Fruit fly (Drosophila melanogaster) whole organism, prepupa: ENCODE results near the gene CG15818.

Experiments
- CG10631 ChIP-seq: fragments of 200-800 bp; sonication (Bioruptor generic); optimal IDR thresholded peaks from 2 replicates; lab custom pipeline; 2016; ENCODE audit warnings: missing biosample characterization, missing genetic modification characterization
- CG10669 ChIP-seq: fragments of 200-800 bp; sonication (Bioruptor generic); optimal IDR thresholded peaks from 3 replicates; lab custom pipeline; 2018; ENCODE audit warnings: missing biosample characterization, mild to moderate bottlenecking, missing genetic modification characterization, moderate library complexity
- CG11902 ChIP-seq: fragments of 200-800 bp; sonication (Bioruptor generic); optimal IDR thresholded peaks from 3 replicates; lab custom pipeline; 2016; ENCODE audit warnings: missing biosample characterization, missing genetic modification characterization
- CG15336 ChIP-seq: fragments of 200-800 bp; sonication (Bioruptor generic); IDR thresholded peaks from 2 replicates; pipeline ENCODE4 v1.3.6; 2022; ENCODE audit warnings: missing biosample characterization, missing genetic modification characterization
- CG3032 ChIP-seq: fragments of 200-800 bp; optimal IDR thresholded peaks from 2 replicates; lab custom pipeline; 2019; ENCODE audit warnings: missing biosample characterization, mild to moderate bottlenecking, missing genetic modification characterization, moderate library complexity
- CG31627 ChIP-seq: fragments of 200-800 bp; sonication (Bioruptor generic); optimal IDR thresholded peaks from 3 replicates; lab custom pipeline; 2016; ENCODE audit warnings: missing biosample characterization, missing genetic modification characterization
- CG34406 ChIP-seq: fragments of 200-800 bp; sonication (Bioruptor generic); optimal IDR thresholded peaks from 3 replicates; lab custom pipeline; 2016; ENCODE audit warnings: missing biosample characterization, missing genetic modification characterization
- CG6163 ChIP-seq: fragments of 200-800 bp; sonication (Bioruptor generic); IDR thresholded peaks from 3 replicates; pipeline ENCODE4 v1.3.6; 2022; ENCODE audit warnings: missing biosample characterization, missing genetic modification characterization
- CG6276 ChIP-seq: fragments of 200-800 bp; sonication (Bioruptor generic); optimal IDR thresholded peaks from 2 replicates; lab custom pipeline; 2017; ENCODE audit warnings: missing biosample characterization, mild to moderate bottlenecking, missing genetic modification characterization
- CG6792 ChIP-seq: fragments of 200-800 bp; sonication (Bioruptor generic); optimal IDR thresholded peaks from 3 replicates; lab custom pipeline; 2016; ENCODE audit warnings: missing biosample characterization, missing genetic modification characterization
- CG6808 ChIP-seq: fragments of 200-800 bp; sonication (Bioruptor generic); optimal IDR thresholded peaks from 3 replicates; lab custom pipeline; 2017; ENCODE audit warnings: missing biosample characterization, missing genetic modification characterization, mild to moderate bottlenecking, moderate library complexity, missing genetic modification reagents
- CG6854 ChIP-seq: fragments of 200-800 bp; sonication (Bioruptor generic); optimal IDR thresholded peaks from 2 replicates; lab custom pipeline; 2017; ENCODE audit warnings: missing biosample characterization, mild to moderate bottlenecking, missing genetic modification characterization
- CG7368 ChIP-seq: fragments of 200-800 bp; sonication (Bioruptor generic); optimal IDR thresholded peaks from 3 replicates; lab custom pipeline; 2016; ENCODE audit warnings: missing biosample characterization, missing genetic modification characterization
- CG8119 ChIP-seq: fragments of 200-800 bp; sonication (Bioruptor generic); IDR thresholded peaks from 3 replicates; pipeline ENCODE4 v1.3.6; 2022; ENCODE audit warnings: missing biosample characterization, missing genetic modification characterization
- CG8319 ChIP-seq: fragments of 200-800 bp; sonication (Bioruptor generic); optimal IDR thresholded peaks from 3 replicates; lab custom pipeline; 2016; ENCODE audit warnings: missing biosample characterization, missing genetic modification characterization
- CG8632 ChIP-seq: fragments of 200-800 bp; sonication (Bioruptor generic); optimal IDR thresholded peaks from 3 replicates; lab custom pipeline; 2016; ENCODE audit warnings: missing biosample characterization, missing genetic modification characterization
- CG9139 ChIP-seq: fragments of 200-800 bp; sonication (Bioruptor generic); optimal IDR thresholded peaks from 3 replicates; lab custom pipeline; 2017; ENCODE audit warnings: missing biosample characterization, mild to moderate bottlenecking, missing genetic modification characterization
- Eip93F ChIP-seq: fragments of 200-800 bp; sonication (Bioruptor generic); optimal IDR thresholded peaks from 2 replicates; lab custom pipeline; 2016; ENCODE audit warnings: missing biosample characterization, mild to moderate bottlenecking, missing genetic modification characterization
- Ets21C ChIP-seq: fragments of 200-800 bp; sonication (Bioruptor generic); optimal IDR thresholded peaks from 3 replicates; lab custom pipeline; 2016; ENCODE audit warnings: missing biosample characterization, missing genetic modification characterization
- Ets96B ChIP-seq: fragments of 200-800 bp; optimal IDR thresholded peaks from 2 replicates; lab custom pipeline; 2019; ENCODE audit warnings: missing biosample characterization, mild to moderate bottlenecking, missing genetic modification characterization, moderate library complexity
- Gug ChIP-seq: fragments of 200-800 bp; sonication (Bioruptor generic); IDR thresholded peaks from 2 replicates; pipeline ENCODE4 v1.3.6; 2022; ENCODE audit warnings: missing biosample characterization, missing genetic modification characterization
- Hr39 ChIP-seq: fragments of 200-800 bp; sonication (Bioruptor generic); optimal IDR thresholded peaks from 2 replicates; lab custom pipeline; 2016; ENCODE audit warnings: missing biosample characterization, missing genetic modification characterization
- Hr4 ChIP-seq: fragments of 200-800 bp; sonication (Bioruptor generic); optimal IDR thresholded peaks from 3 replicates; lab custom pipeline; 2016; ENCODE audit warnings: missing biosample characterization, missing genetic modification characterization
- Lpt ChIP-seq: fragments of 200-800 bp; sonication (Bioruptor generic); optimal IDR thresholded peaks from 3 replicates; lab custom pipeline; 2016; ENCODE audit warnings: missing biosample characterization, missing genetic modification characterization
- Met ChIP-seq: fragments of 200-800 bp; sonication (Bioruptor generic); optimal IDR thresholded peaks from 3 replicates; lab custom pipeline; 2016; ENCODE audit warnings: missing biosample characterization, missing genetic modification characterization
- OdsH ChIP-seq: fragments of 200-800 bp; sonication (Bioruptor generic); optimal IDR thresholded peaks from 3 replicates; lab custom pipeline; 2016; ENCODE audit warnings: missing biosample characterization, missing genetic modification characterization
- Smox ChIP-seq: fragments of 200-800 bp; sonication (Bioruptor generic); optimal IDR thresholded peaks from 3 replicates; lab custom pipeline; 2016; ENCODE audit warnings: missing biosample characterization, missing genetic modification characterization
- Sox102F ChIP-seq: fragments of 200-800 bp; sonication (Bioruptor generic); optimal IDR thresholded peaks from 2 replicates; lab custom pipeline; 2016; ENCODE audit warnings: missing biosample characterization, mild to moderate bottlenecking, missing genetic modification characterization
- Sox14 ChIP-seq: fragments of 200-800 bp; sonication (Bioruptor generic); optimal IDR thresholded peaks from 3 replicates; lab custom pipeline; 2016; ENCODE audit warnings: missing biosample characterization, missing genetic modification characterization
- Sox15 ChIP-seq: fragments of 200-800 bp; sonication (Bioruptor generic); optimal IDR thresholded peaks from 3 replicates; lab custom pipeline; 2016; ENCODE audit warnings: missing biosample characterization, missing genetic modification characterization
- achi ChIP-seq: fragments of 200-800 bp; sonication (Bioruptor generic); optimal IDR thresholded peaks from 3 replicates; lab custom pipeline; 2016; ENCODE audit warnings: missing biosample characterization, missing genetic modification characterization
- acj6 ChIP-seq: fragments of 200-800 bp; sonication (Bioruptor generic); optimal IDR thresholded peaks from 3 replicates; lab custom pipeline; 2016; ENCODE audit warnings: missing biosample characterization, missing genetic modification characterization
- dac ChIP-seq: fragments of 200-800 bp; sonication (Bioruptor generic); optimal IDR thresholded peaks from 2 replicates; lab custom pipeline; 2017; ENCODE audit warnings: missing biosample characterization, mild to moderate bottlenecking, missing genetic modification characterization
- dsx ChIP-seq: fragments of 200-800 bp; optimal IDR thresholded peaks from 3 replicates; lab custom pipeline; 2019; ENCODE audit warnings: missing biosample characterization, mild to moderate bottlenecking, missing genetic modification characterization, moderate library complexity; ENCODE audit not compliant: poor library complexity, severe bottlenecking
- eg ChIP-seq: fragments of 200-800 bp; sonication (Bioruptor generic); IDR thresholded peaks from 3 replicates; pipeline ENCODE4 v1.3.6; 2022; ENCODE audit warnings: missing biosample characterization, missing genetic modification characterization
- esn ChIP-seq: fragments of 200-800 bp; sonication (Bioruptor generic); optimal IDR thresholded peaks from 2 replicates; lab custom pipeline; 2016; ENCODE audit warnings: missing biosample characterization, mild to moderate bottlenecking, missing genetic modification characterization, moderate library complexity
- fd59A ChIP-seq: fragments of 200-800 bp; sonication (Bioruptor generic); optimal IDR thresholded peaks from 2 replicates; lab custom pipeline; 2017; ENCODE audit warnings: missing biosample characterization, mild to moderate bottlenecking, missing genetic modification characterization, missing genetic modification reagents
- fd85E ChIP-seq: fragments of 200-800 bp; sonication (Bioruptor generic); optimal IDR thresholded peaks from 3 replicates; lab custom pipeline; 2016; ENCODE audit warnings: missing biosample characterization, missing genetic modification characterization
- lz ChIP-seq: fragments of 200-800 bp; sonication (Bioruptor generic); optimal IDR thresholded peaks from 3 replicates; lab custom pipeline; 2016; ENCODE audit warnings: missing biosample characterization, missing genetic modification characterization
- net ChIP-seq: fragments of 200-800 bp; sonication (Bioruptor generic); optimal IDR thresholded peaks from 3 replicates; lab custom pipeline; 2016; ENCODE audit warnings: missing biosample characterization, missing genetic modification characterization
- pdm3 ChIP-seq: fragments of 200-800 bp; sonication (Bioruptor generic); optimal IDR thresholded peaks from 3 replicates; lab custom pipeline; 2016; ENCODE audit warnings: missing biosample characterization, missing genetic modification characterization
- spab ChIP-seq: fragments of 200-800 bp; sonication (Bioruptor generic); optimal IDR thresholded peaks from 2 replicates; lab custom pipeline; 2017; ENCODE audit warnings: missing biosample characterization, mild to moderate bottlenecking, missing genetic modification characterization, missing genetic modification reagents
- ss ChIP-seq, 2 experiments: fragments of 200-800 bp; sonication (Bioruptor generic); optimal IDR thresholded peaks; 2 replicates in 1 of 2; 3 replicates in 1 of 2; lab custom pipeline; 2017 to 2018; ENCODE audit warnings: mild to moderate bottlenecking in 2 of 2, missing biosample characterization in 2 of 2, missing genetic modification characterization in 2 of 2, moderate library complexity in 1 of 2

Gene CG15818

dm6 chr2L:7419408-7420304 lies 8.9 kb downstream of the CG15818 start (continued):
- TF ChIP-seq CG6854 (GFP tag; lab: Kevin White, UChicago): peak; percentile 31
- peak; percentile 65 for TF ChIP-seq CG6163 (GFP tag; lab: Robert Waterston, UW)
- peak; percentile 67 for TF ChIP-seq CG8119
- TF ChIP-seq ss (GFP tag; optimal IDR thresholded peaks at IDR 0.05; lab: Kevin White, UChicago): peak in 1 of 2 experiments; percentile 76
- no peak for TF ChIP-seq net
- peak; percentile 79 for TF ChIP-seq Sox102F (GFP tag; lab: Kevin White, UChicago)
- peak; percentile 70 for TF ChIP-seq CG34406 (GFP tag; lab: Kevin White, UChicago)
- no peak for TF ChIP-seq Gug (GFP tag; lab: Robert Waterston, UW)
- peak; percentile 44 for TF ChIP-seq fd59A (GFP tag; lab: Kevin White, UChicago)
- peak; percentile 85 for TF ChIP-seq lz
- TF ChIP-seq Lpt (GFP tag; lab: Kevin White, UChicago): no peak
- TF ChIP-seq dac (GFP tag; lab: Kevin White, UChicago): no peak
- peak; percentile 77 for TF ChIP-seq CG3032 (tag; lab: Kevin White, UChicago)
- TF ChIP-seq CG9139 (GFP tag; lab: Kevin White, UChicago): peak; percentile 50
- peak; percentile 69 for TF ChIP-seq Hr39
- TF ChIP-seq eg (GFP tag; lab: Robert Waterston, UW): peak; percentile 52; the same call in 1 of the 3 replicates
- peak; percentile 92 for TF ChIP-seq Met (GFP tag; lab: Kevin White, UChicago)
- peak; percentile 78 for TF ChIP-seq CG10631 (GFP tag; lab: Kevin White, UChicago)
- no peak for TF ChIP-seq Eip93F
- peak; percentile 30 for TF ChIP-seq acj6 (GFP tag; lab: Kevin White, UChicago)
- TF ChIP-seq, all 60 proteins: peak for 47

DNA sequence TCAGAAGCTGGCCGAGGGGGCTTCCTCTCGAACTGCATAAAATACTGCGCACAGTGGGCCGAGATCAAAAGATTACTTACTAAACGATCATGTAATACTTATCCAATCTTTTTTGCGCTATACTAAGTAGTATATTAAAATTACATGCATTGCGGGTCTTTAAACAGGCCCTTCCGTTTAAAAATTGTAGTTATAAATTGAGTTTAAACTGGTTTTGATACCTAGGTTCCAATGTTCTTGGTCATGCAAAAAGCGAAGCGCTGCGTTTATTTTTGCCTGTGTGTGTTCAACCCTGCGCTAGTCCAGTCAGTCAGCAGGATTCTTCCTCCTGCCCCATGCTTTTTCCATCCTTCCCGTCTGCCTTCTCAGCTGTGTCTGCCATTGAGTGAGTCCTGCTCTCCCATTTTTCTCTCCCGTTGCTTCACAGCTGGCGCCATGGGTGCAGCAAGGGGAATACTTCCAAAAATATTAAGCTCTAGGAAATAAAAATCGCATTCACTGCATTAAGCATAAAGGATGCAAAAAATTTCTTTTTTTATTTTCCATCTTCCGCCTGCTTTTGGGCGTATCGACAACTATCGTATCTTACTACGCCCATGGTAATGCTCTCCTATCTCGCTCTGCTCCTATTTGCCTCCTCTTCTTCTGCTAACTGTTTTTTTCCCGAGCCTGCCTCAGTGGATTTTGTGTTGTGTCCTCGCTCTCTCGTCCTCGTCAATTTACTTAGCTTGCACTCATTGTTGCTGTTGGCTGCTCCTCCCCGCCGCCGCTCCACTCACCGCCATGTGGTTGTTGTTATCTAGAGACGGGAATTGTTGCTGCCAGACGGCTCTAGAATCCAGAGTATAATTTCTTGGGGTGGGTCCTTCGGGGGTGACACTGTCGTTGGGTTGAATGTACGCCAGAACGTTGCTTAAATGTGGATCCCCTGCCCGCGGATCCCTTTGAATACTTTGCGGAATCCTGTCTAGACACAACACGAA lies 9.9 kb downstream of the CG15818 start:
- TF ChIP-seq OdsH (GFP tag; lab: Kevin White, UChicago) (peak; percentile 91), dac (GFP tag; lab: Kevin White, UChicago) (peak; percentile 26), Gug (GFP tag; lab: Robert Waterston, UW) (peak; percentile 75), CG15336 (GFP tag; lab: Robert Waterston, UW) (peak; percentile 79), CG8632 (peak; percentile 74), Hr4 (peak; percentile 66), Lpt (GFP tag; lab: Kevin White, UChicago) (peak; percentile 70), CG8319 (GFP tag; lab: Kevin White, UChicago) (peak; percentile 72), CG34406 (GFP tag; lab: Kevin White, UChicago) (peak; percentile 69), CG6808 (GFP tag; lab: Kevin White, UChicago) (peak; percentile 92), CG6276 (GFP tag; lab: Kevin White, UChicago) (peak; percentile 55), esn (peak; percentile 88), CG9139 (GFP tag; lab: Kevin White, UChicago) (peak; percentile 83), CG10669 (GFP tag; lab: Kevin White, UChicago) (peak; percentile 91), Smox (GFP tag; lab: Kevin White, UChicago) (peak; percentile 81), Ets21C (peak; percentile 77), acj6 (GFP tag; lab: Kevin White, UChicago) (peak; percentile 83), eg (GFP tag; lab: Robert Waterston, UW) (peak; percentile 77), dsx (GFP tag; lab: Kevin White, UChicago) (peak; percentile 85), CG6163 (GFP tag; lab: Robert Waterston, UW) (peak; percentile 88), CG6792 (GFP tag; lab: Kevin White, UChicago) (peak; percentile 85), CG3032 (tag; lab: Kevin White, UChicago) (peak; percentile 92), spab (GFP tag; lab: Kevin White, UChicago) (peak; percentile 89), pdm3 (peak; percentile 91), fd85E (GFP tag; lab: Kevin White, UChicago) (peak; percentile 23), CG11902 (peak; percentile 68), CG8119 (peak; percentile 85), Met (GFP tag; lab: Kevin White, UChicago) (peak; percentile 88), Sox14 (GFP tag; lab: Kevin White, UChicago) (peak; percentile 75), Ets96B (tag; lab: Kevin White, UChicago) (peak; percentile 96), achi (GFP tag; lab: Kevin White, UChicago) (peak; percentile 85), Sox15 (peak; percentile 63), CG31627 (peak; percentile 74), CG7368 (GFP tag; lab: Kevin White, UChicago) (peak; percentile 77)
